Fruit fly (Drosophila melanogaster) whole organism, embryonic: Measurements from ENCODE around the gene Mms19.

Experiments used
- Ada2b ChIP-seq: fragments of 200-800 bp; sonication (Bioruptor generic); IDR thresholded peaks from 2 replicates; pipeline ENCODE4 v1.3.6; 2022; ENCODE audit warnings: missing biosample characterization, missing genetic modification characterization
- Aef1 ChIP-seq: fragments of 200-800 bp; sonication (Bioruptor generic); IDR thresholded peaks from 3 replicates; pipeline ENCODE4 v1.3.6; 2022; ENCODE audit warnings: missing biosample characterization, missing genetic modification characterization
- Blimp-1 ChIP-seq: fragments of 200-800 bp; sonication (Bioruptor generic); optimal IDR thresholded peaks from 3 replicates; lab custom pipeline; 2018; ENCODE audit warnings: missing biosample characterization, missing genetic modification characterization, mild to moderate bottlenecking, moderate library complexity, missing genetic modification reagents
- CG10274 ChIP-seq: fragments of 200-800 bp; sonication (Bioruptor generic); optimal IDR thresholded peaks from 3 replicates; lab custom pipeline; 2017; ENCODE audit warnings: missing biosample characterization, mild to moderate bottlenecking, missing genetic modification characterization
- CG10543 ChIP-seq: fragments of 200-800 bp; sonication (Bioruptor generic); optimal IDR thresholded peaks from 3 replicates; lab custom pipeline; 2017; ENCODE audit warnings: missing biosample characterization, mild to moderate bottlenecking, missing genetic modification characterization, moderate library complexity
- CG12155 ChIP-seq: fragments of 200-800 bp; sonication (Bioruptor generic); optimal IDR thresholded peaks from 3 replicates; lab custom pipeline; 2016; ENCODE audit warnings: missing biosample characterization, missing genetic modification characterization
- CG12236 ChIP-seq: fragments of 200-800 bp; sonication (Bioruptor generic); optimal IDR thresholded peaks from 2 replicates; lab custom pipeline; 2016; ENCODE audit warnings: missing biosample characterization, missing genetic modification characterization
- CG1233 ChIP-seq: fragments of 200-800 bp; sonication (Bioruptor generic); optimal IDR thresholded peaks from 4 replicates; lab custom pipeline; 2018; ENCODE audit warnings: missing biosample characterization, mild to moderate bottlenecking, missing genetic modification characterization
- CG12391 ChIP-seq: fragments of 200-800 bp; sonication (Bioruptor generic); optimal IDR thresholded peaks from 3 replicates; lab custom pipeline; 2018; ENCODE audit warnings: missing biosample characterization, mild to moderate bottlenecking, missing genetic modification characterization, moderate library complexity
- CG13775 ChIP-seq: fragments of 200-800 bp; sonication (Bioruptor generic); optimal IDR thresholded peaks from 3 replicates; lab custom pipeline; 2017; ENCODE audit warnings: missing biosample characterization, mild to moderate bottlenecking, missing genetic modification characterization
- CG15479 ChIP-seq: fragments of 200-800 bp; sonication (Bioruptor generic); optimal IDR thresholded peaks from 3 replicates; lab custom pipeline; 2019; ENCODE audit warnings: missing biosample characterization, mild to moderate bottlenecking, missing genetic modification characterization, moderate library complexity
- CG16813 ChIP-seq: fragments of 200-800 bp; sonication (Bioruptor generic); IDR thresholded peaks from 3 replicates; pipeline ENCODE4 v1.3.6; 2022; ENCODE audit warnings: missing biosample characterization, missing genetic modification characterization; ENCODE audit not compliant: partially characterized antibody
- CG17186 ChIP-seq: fragments of 200-800 bp; sonication (Bioruptor generic); optimal IDR thresholded peaks from 3 replicates; lab custom pipeline; 2017; ENCODE audit warnings: missing biosample characterization, missing genetic modification reagents, missing genetic modification characterization
- CG17612 ChIP-seq: fragments of 200-800 bp; sonication (Bioruptor generic); IDR thresholded peaks from 2 replicates; pipeline ENCODE4 v1.3.6; 2022; ENCODE audit warnings: missing biosample characterization, missing genetic modification characterization
- CG1792 ChIP-seq: fragments of 200-800 bp; sonication (Bioruptor generic); optimal IDR thresholded peaks from 2 replicates; lab custom pipeline; 2016; ENCODE audit warnings: missing biosample characterization, missing genetic modification characterization
- CG2120 ChIP-seq: fragments of 200-800 bp; sonication (Bioruptor generic); optimal IDR thresholded peaks from 3 replicates; lab custom pipeline; 2016; ENCODE audit warnings: missing biosample characterization, missing genetic modification characterization
- CG6175 ChIP-seq: fragments of 200-800 bp; sonication (Bioruptor generic); IDR thresholded peaks from 3 replicates; pipeline ENCODE4 v1.3.6; 2022; ENCODE audit warnings: missing biosample characterization, missing genetic modification characterization
- CG6654 ChIP-seq: fragments of 200-800 bp; sonication (Bioruptor generic); optimal IDR thresholded peaks from 2 replicates; lab custom pipeline; 2017; ENCODE audit warnings: missing biosample characterization, mild to moderate bottlenecking, missing genetic modification characterization
- CG8359 ChIP-seq: fragments of 200-800 bp; sonication (Bioruptor generic); optimal IDR thresholded peaks from 2 replicates; lab custom pipeline; 2017; ENCODE audit warnings: missing biosample characterization, mild to moderate bottlenecking, missing genetic modification characterization, borderline replicate concordance
- CG8765 ChIP-seq: fragments of 200-800 bp; sonication (Bioruptor generic); IDR thresholded peaks from 2 replicates; pipeline ENCODE4 v1.3.6; 2022; ENCODE audit warnings: missing biosample characterization, missing genetic modification characterization
- CG8944 ChIP-seq: fragments of 200-800 bp; sonication (Bioruptor generic); optimal IDR thresholded peaks from 3 replicates; lab custom pipeline; 2016; ENCODE audit warnings: missing biosample characterization, missing genetic modification characterization
- CG9932 ChIP-seq: fragments of 200-800 bp; sonication (Bioruptor generic); IDR thresholded peaks from 2 replicates; pipeline ENCODE4 v1.3.6; 2022; ENCODE audit warnings: missing biosample characterization, missing genetic modification characterization
- Camta ChIP-seq: fragments of 200-800 bp; sonication (Bioruptor generic); optimal IDR thresholded peaks from 2 replicates; lab custom pipeline; 2016; ENCODE audit warnings: missing biosample characterization, missing genetic modification characterization
- Deaf1 ChIP-seq: fragments of 200-800 bp; optimal IDR thresholded peaks from 3 replicates; lab custom pipeline; 2019; ENCODE audit warnings: missing biosample characterization, mild to moderate bottlenecking, missing genetic modification characterization, moderate library complexity
- Ets97D ChIP-seq: fragments of 200-800 bp; sonication (Bioruptor generic); optimal IDR thresholded peaks from 3 replicates; lab custom pipeline; 2016; ENCODE audit warnings: missing biosample characterization, missing genetic modification characterization
- Fer3 ChIP-seq: fragments of 200-800 bp; sonication (Bioruptor generic); optimal IDR thresholded peaks from 2 replicates; lab custom pipeline; 2018; ENCODE audit warnings: missing biosample characterization, mild to moderate bottlenecking, missing genetic modification characterization, moderate library complexity
- H15 ChIP-seq: fragments of 200-800 bp; sonication (Bioruptor generic); IDR thresholded peaks from 3 replicates; pipeline ENCODE4 v1.3.6; 2022; ENCODE audit warnings: missing biosample characterization, missing genetic modification characterization
- HLH54F ChIP-seq: fragments of 200-800 bp; sonication (Bioruptor generic); optimal IDR thresholded peaks from 3 replicates; lab custom pipeline; 2016; ENCODE audit warnings: missing biosample characterization, missing genetic modification characterization
- Hmr ChIP-seq: fragments of 200-800 bp; sonication (Bioruptor generic); optimal IDR thresholded peaks from 3 replicates; lab custom pipeline; 2017; ENCODE audit warnings: mild to moderate bottlenecking, missing biosample characterization, missing genetic modification reagents, missing genetic modification characterization
- Lim3 ChIP-seq: fragments of 200-800 bp; sonication (Bioruptor generic); IDR thresholded peaks from 2 replicates; pipeline ENCODE4 v1.3.6; 2022; ENCODE audit warnings: missing biosample characterization, missing genetic modification characterization
- NfI ChIP-seq: fragments of 200-800 bp; sonication (Bioruptor generic); optimal IDR thresholded peaks from 3 replicates; lab custom pipeline; 2018; ENCODE audit warnings: missing biosample characterization, mild to moderate bottlenecking, missing genetic modification characterization, moderate library complexity
- Poxn ChIP-seq: fragments of 200-800 bp; sonication (Bioruptor generic); IDR thresholded peaks from 2 replicates; pipeline ENCODE4 v1.3.6; 2022; ENCODE audit warnings: missing biosample characterization, missing genetic modification characterization
- ash1 ChIP-seq: fragments of 200-800 bp; sonication (Bioruptor generic); optimal IDR thresholded peaks from 2 replicates; lab custom pipeline; 2018; ENCODE audit warnings: missing biosample characterization, mild to moderate bottlenecking, missing genetic modification characterization
- cad ChIP-seq: fragments of >200 bp; optimal IDR thresholded peaks from 2 replicates; lab custom pipeline; 2017; ENCODE audit warnings: missing biosample characterization, missing genetic modification characterization
- cg ChIP-seq: fragments of 200-800 bp; sonication (Bioruptor generic); optimal IDR thresholded peaks from 3 replicates; lab custom pipeline; 2019; ENCODE audit warnings: missing biosample characterization, mild to moderate bottlenecking, missing genetic modification characterization, moderate library complexity
- chif ChIP-seq, 2 experiments: fragments of 200-800 bp; sonication (Bioruptor generic); optimal IDR thresholded peaks; 3 replicates each; lab custom pipeline; 2016; ENCODE audit warnings: missing biosample characterization in 2 of 2, missing genetic modification characterization in 2 of 2
- emc ChIP-seq: fragments of 200-800 bp; sonication (Bioruptor generic); optimal IDR thresholded peaks from 2 replicates; lab custom pipeline; 2016; ENCODE audit warnings: missing biosample characterization, missing genetic modification characterization
- fd102C ChIP-seq: fragments of 200-800 bp; sonication (Bioruptor generic); optimal IDR thresholded peaks from 2 replicates; lab custom pipeline; 2018; ENCODE audit warnings: missing biosample characterization, mild to moderate bottlenecking, missing genetic modification characterization, moderate library complexity
- fu2 ChIP-seq: fragments of 200-800 bp; sonication (Bioruptor generic); optimal IDR thresholded peaks from 2 replicates; lab custom pipeline; 2016; ENCODE audit warnings: missing biosample characterization, missing genetic modification characterization
- gsb ChIP-seq: fragments of 200-800 bp; sonication (Bioruptor generic); IDR thresholded peaks from 2 replicates; pipeline ENCODE4 v1.3.6; 2022; ENCODE audit warnings: missing biosample characterization, missing genetic modification characterization
- kah ChIP-seq: fragments of 200-800 bp; sonication (Bioruptor generic); optimal IDR thresholded peaks from 2 replicates; lab custom pipeline; 2018; ENCODE audit warnings: missing biosample characterization, mild to moderate bottlenecking, missing genetic modification characterization
- odd ChIP-seq: fragments of 200-800 bp; sonication (Bioruptor generic); optimal IDR thresholded peaks from 2 replicates; lab custom pipeline; 2017; ENCODE audit warnings: missing biosample characterization, mild to moderate bottlenecking, missing genetic modification characterization
- phol ChIP-seq: fragments of 200-800 bp; sonication (Bioruptor generic); optimal IDR thresholded peaks from 3 replicates; lab custom pipeline; 2018; ENCODE audit warnings: missing biosample characterization, mild to moderate bottlenecking, missing genetic modification characterization, moderate library complexity
- psq ChIP-seq: fragments of 200-800 bp; sonication (Bioruptor generic); optimal IDR thresholded peaks from 2 replicates; lab custom pipeline; 2017; ENCODE audit warnings: missing biosample characterization, missing genetic modification characterization
- ranshi ChIP-seq: fragments of 200-800 bp; sonication (Bioruptor generic); IDR thresholded peaks from 2 replicates; pipeline ENCODE4 v1.3.6; 2022; ENCODE audit warnings: missing biosample characterization, missing genetic modification characterization
- ro ChIP-seq: fragments of 200-800 bp; sonication (Bioruptor generic); IDR thresholded peaks from 2 replicates; pipeline ENCODE4 v1.3.6; 2022; ENCODE audit warnings: missing biosample characterization, missing genetic modification characterization
- seq ChIP-seq: fragments of 200-800 bp; sonication (Bioruptor generic); IDR thresholded peaks from 2 replicates; pipeline ENCODE4 v1.3.6; 2022; ENCODE audit warnings: missing biosample characterization, missing genetic modification characterization
- vfl ChIP-seq: fragments of 200-800 bp; sonication (Bioruptor generic); optimal IDR thresholded peaks from 2 replicates; lab custom pipeline; 2016; ENCODE audit warnings: missing biosample characterization, missing genetic modification characterization
- vvl ChIP-seq: fragments of 200-800 bp; sonication (Bioruptor generic); IDR thresholded peaks from 2 replicates; pipeline ENCODE4 v1.3.6; 2022; ENCODE audit warnings: missing biosample characterization, missing genetic modification characterization
- wdn ChIP-seq: fragments of 200-800 bp; sonication (Bioruptor generic); IDR thresholded peaks from 2 replicates; pipeline ENCODE4 v1.3.6; 2022; ENCODE audit warnings: missing biosample characterization, missing genetic modification characterization
- zf30C ChIP-seq: fragments of 200-800 bp; sonication (Bioruptor generic); optimal IDR thresholded peaks from 3 replicates; lab custom pipeline; 2018; ENCODE audit warnings: missing biosample characterization, mild to moderate bottlenecking, missing genetic modification characterization

Mms19 gene

DNA sequence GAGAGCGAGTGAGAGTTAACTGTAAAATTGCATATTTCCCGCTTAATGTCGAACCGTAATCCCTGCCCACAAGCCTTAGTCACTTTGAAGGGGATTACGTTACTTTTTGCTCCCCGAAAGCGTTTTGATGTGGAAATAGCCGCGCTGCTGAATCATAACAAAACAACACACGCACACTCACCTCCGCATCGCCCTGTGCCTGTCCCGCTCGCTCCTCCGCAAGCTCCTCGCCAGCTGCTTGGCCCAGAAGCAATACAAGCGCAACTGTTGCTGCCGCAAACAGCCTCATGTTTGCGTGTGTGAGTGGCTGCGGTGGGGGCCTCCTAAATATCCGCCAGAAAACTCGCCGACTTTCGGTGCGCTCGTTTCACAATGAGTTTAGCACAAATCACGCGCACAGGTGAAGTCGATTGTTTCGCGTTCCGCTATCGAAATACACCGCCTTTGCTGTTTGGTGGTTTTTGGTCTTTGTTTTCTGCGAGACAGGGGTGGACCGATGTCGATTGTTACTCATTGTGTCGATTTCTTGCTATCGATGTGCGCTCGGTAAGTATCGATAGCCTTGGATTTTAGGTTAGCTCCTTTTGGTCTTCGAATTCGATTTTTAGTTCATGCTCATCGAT, 19.0 kb downstream of the Mms19 start, which contains the start of gene CtsF (continued):
- TF ChIP-seq ro (GFP tag; lab: Robert Waterston, UW) (no peak), wdn (no peak), cg (GFP tag; lab: Kevin White, UChicago) (peak; percentile 98), CG6654 (GFP tag; lab: Kevin White, UChicago) (no peak), CG8944 (GFP tag; lab: Kevin White, UChicago) (no peak), emc (GFP tag; lab: Kevin White, UChicago) (no peak), gsb (GFP tag; lab: Robert Waterston, UW) (no peak), odd (GFP tag; lab: Kevin White, UChicago) (peak; percentile 35), ranshi (GFP tag; lab: Robert Waterston, UW) (no peak; the same call in 1 of the 2 replicates), CG2120 (peak; percentile 15), H15 (GFP tag; lab: Robert Waterston, UW) (no peak), Deaf1 (peak; percentile 16), Blimp-1 (no peak), ash1 (no peak), CG6175 (GFP tag; lab: Robert Waterston, UW) (peak; percentile 75; the same call in 1 of the 3 replicates), Ada2b (no peak), CG17186 (GFP tag; lab: Kevin White, UChicago) (peak; percentile 70), fu2 (GFP tag; lab: Kevin White, UChicago) (no peak), CG13775 (no peak), Poxn (GFP tag; lab: Robert Waterston, UW) (no peak), vfl (GFP tag; lab: Kevin White, UChicago) (no peak), Camta (GFP tag; lab: Kevin White, UChicago) (peak; percentile 26), CG8765 (GFP tag; lab: Robert Waterston, UW) (no peak), CG10543 (peak; percentile 64), HLH54F (GFP tag; lab: Kevin White, UChicago) (peak; percentile 13), seq (GFP tag; lab: Robert Waterston, UW) (no peak), CG12155 (GFP tag; lab: Kevin White, UChicago) (no peak), psq (GFP tag; lab: Kevin White, UChicago) (no peak), CG8359 (GFP tag; lab: Kevin White, UChicago) (no peak), CG1233 (GFP tag; lab: Kevin White, UChicago) (peak; percentile 38), CG15479 (GFP tag; lab: Kevin White, UChicago) (peak; percentile 39), zf30C (GFP tag; lab: Kevin White, UChicago) (no peak), Hmr (GFP tag; lab: Kevin White, UChicago) (peak; percentile 67), chif (GFP tag; optimal IDR thresholded peaks at IDR 0.05; lab: Kevin White, UChicago) (no peak), Lim3 (GFP tag; lab: Robert Waterston, UW) (no peak), NfI (GFP tag; lab: Kevin White, UChicago) (peak; percentile 4), Aef1 (GFP tag; lab: Robert Waterston, UW) (no peak), Fer3 (tag; lab: Kevin White, UChicago) (no peak), fd102C (no peak), cad (GFP tag; lab: Kevin White, UChicago) (no peak), CG10274 (GFP tag; lab: Kevin White, UChicago) (no peak), CG9932 (GFP tag; lab: Robert Waterston, UW) (peak; percentile 62), CG1792 (peak; percentile 12), Ets97D (GFP tag; lab: Kevin White, UChicago) (peak; percentile 74), kah (GFP tag; lab: Kevin White, UChicago) (peak; percentile 55), CG16813 (GFP tag; lab: Robert Waterston, UW) (peak; percentile 99), CG12236 (GFP tag; lab: Kevin White, UChicago) (no peak), CG17612 (no peak), CG12391 (tag; lab: Kevin White, UChicago) (peak; percentile 33), phol (tag; lab: Kevin White, UChicago) (peak; percentile 1), vvl (0 out of 2 replicates have a peak, but pooled peaks have one; percentile 45)
